Fruit fly (Drosophila melanogaster) whole organism, prepupa: Measurements from ENCODE around the gene CG43800.
A peak's percentile ranks its signal among the peaks of the same experiment; 100 is the strongest.

Source experiments
- Blimp-1 ChIP-seq: fragments of 200-800 bp; sonication (Bioruptor generic); optimal IDR thresholded peaks from 3 replicates; lab custom pipeline; 2017; ENCODE audit warnings: missing biosample characterization, missing genetic modification characterization, mild to moderate bottlenecking, moderate library complexity, missing genetic modification reagents
- CG10631 ChIP-seq: fragments of 200-800 bp; sonication (Bioruptor generic); optimal IDR thresholded peaks from 2 replicates; lab custom pipeline; 2016; ENCODE audit warnings: missing biosample characterization, missing genetic modification characterization
- CG10669 ChIP-seq: fragments of 200-800 bp; sonication (Bioruptor generic); optimal IDR thresholded peaks from 3 replicates; lab custom pipeline; 2018; ENCODE audit warnings: missing biosample characterization, mild to moderate bottlenecking, missing genetic modification characterization, moderate library complexity
- CG11294 ChIP-seq: fragments of 200-800 bp; sonication (Bioruptor generic); IDR thresholded peaks from 2 replicates; pipeline ENCODE4 v1.3.6; 2022; ENCODE audit warnings: missing biosample characterization, missing genetic modification characterization
- CG11762 ChIP-seq: fragments of 200-800 bp; sonication (Bioruptor generic); optimal IDR thresholded peaks from 3 replicates; lab custom pipeline; 2016; ENCODE audit warnings: missing biosample characterization, missing genetic modification characterization; ENCODE audit not compliant: insufficient read depth
- CG32006 ChIP-seq: fragments of 200-800 bp; sonication (Bioruptor generic); optimal IDR thresholded peaks from 3 replicates; lab custom pipeline; 2017; ENCODE audit warnings: missing biosample characterization, mild to moderate bottlenecking, missing genetic modification characterization
- CG34406 ChIP-seq: fragments of 200-800 bp; sonication (Bioruptor generic); optimal IDR thresholded peaks from 3 replicates; lab custom pipeline; 2016; ENCODE audit warnings: missing biosample characterization, missing genetic modification characterization
- CG4318 ChIP-seq: fragments of 200-800 bp; sonication (Bioruptor generic); optimal IDR thresholded peaks from 3 replicates; lab custom pipeline; 2017; ENCODE audit warnings: missing biosample characterization, mild to moderate bottlenecking, missing genetic modification characterization
- CG6163 ChIP-seq: fragments of 200-800 bp; sonication (Bioruptor generic); IDR thresholded peaks from 3 replicates; pipeline ENCODE4 v1.3.6; 2022; ENCODE audit warnings: missing biosample characterization, missing genetic modification characterization
- CG6276 ChIP-seq: fragments of 200-800 bp; sonication (Bioruptor generic); optimal IDR thresholded peaks from 2 replicates; lab custom pipeline; 2017; ENCODE audit warnings: missing biosample characterization, mild to moderate bottlenecking, missing genetic modification characterization
- CG6792 ChIP-seq: fragments of 200-800 bp; sonication (Bioruptor generic); optimal IDR thresholded peaks from 3 replicates; lab custom pipeline; 2016; ENCODE audit warnings: missing biosample characterization, missing genetic modification characterization
- CG6808 ChIP-seq: fragments of 200-800 bp; sonication (Bioruptor generic); optimal IDR thresholded peaks from 3 replicates; lab custom pipeline; 2017; ENCODE audit warnings: missing biosample characterization, missing genetic modification characterization, mild to moderate bottlenecking, moderate library complexity, missing genetic modification reagents
- CG8119 ChIP-seq: fragments of 200-800 bp; sonication (Bioruptor generic); IDR thresholded peaks from 3 replicates; pipeline ENCODE4 v1.3.6; 2022; ENCODE audit warnings: missing biosample characterization, missing genetic modification characterization
- CG8632 ChIP-seq: fragments of 200-800 bp; sonication (Bioruptor generic); optimal IDR thresholded peaks from 3 replicates; lab custom pipeline; 2016; ENCODE audit warnings: missing biosample characterization, missing genetic modification characterization
- Eip75B ChIP-seq: fragments of 200-800 bp; sonication (Bioruptor generic); optimal IDR thresholded peaks from 3 replicates; lab custom pipeline; 2016; ENCODE audit warnings: missing biosample characterization, missing genetic modification characterization
- Eip78C ChIP-seq: fragments of 200-800 bp; sonication (Bioruptor generic); peaks from one replicate; lab custom pipeline; 2016; ENCODE audit warnings: missing biosample characterization, missing genetic modification characterization
- Eip93F ChIP-seq: fragments of 200-800 bp; sonication (Bioruptor generic); optimal IDR thresholded peaks from 2 replicates; lab custom pipeline; 2016; ENCODE audit warnings: missing biosample characterization, mild to moderate bottlenecking, missing genetic modification characterization
- Met ChIP-seq: fragments of 200-800 bp; sonication (Bioruptor generic); optimal IDR thresholded peaks from 3 replicates; lab custom pipeline; 2016; ENCODE audit warnings: missing biosample characterization, missing genetic modification characterization
- Sox102F ChIP-seq: fragments of 200-800 bp; sonication (Bioruptor generic); optimal IDR thresholded peaks from 2 replicates; lab custom pipeline; 2016; ENCODE audit warnings: missing biosample characterization, mild to moderate bottlenecking, missing genetic modification characterization
- Sox14 ChIP-seq: fragments of 200-800 bp; sonication (Bioruptor generic); optimal IDR thresholded peaks from 3 replicates; lab custom pipeline; 2016; ENCODE audit warnings: missing biosample characterization, missing genetic modification characterization
- Sox15 ChIP-seq: fragments of 200-800 bp; sonication (Bioruptor generic); optimal IDR thresholded peaks from 3 replicates; lab custom pipeline; 2016; ENCODE audit warnings: missing biosample characterization, missing genetic modification characterization
- acj6 ChIP-seq: fragments of 200-800 bp; sonication (Bioruptor generic); optimal IDR thresholded peaks from 3 replicates; lab custom pipeline; 2016; ENCODE audit warnings: missing biosample characterization, missing genetic modification characterization
- dsx ChIP-seq: fragments of 200-800 bp; optimal IDR thresholded peaks from 3 replicates; lab custom pipeline; 2019; ENCODE audit warnings: missing biosample characterization, mild to moderate bottlenecking, missing genetic modification characterization, moderate library complexity; ENCODE audit not compliant: poor library complexity, severe bottlenecking
- esn ChIP-seq: fragments of 200-800 bp; sonication (Bioruptor generic); optimal IDR thresholded peaks from 2 replicates; lab custom pipeline; 2016; ENCODE audit warnings: missing biosample characterization, mild to moderate bottlenecking, missing genetic modification characterization, moderate library complexity
- fd59A ChIP-seq: fragments of 200-800 bp; sonication (Bioruptor generic); optimal IDR thresholded peaks from 2 replicates; lab custom pipeline; 2017; ENCODE audit warnings: missing biosample characterization, mild to moderate bottlenecking, missing genetic modification characterization, missing genetic modification reagents
- fkh ChIP-seq: fragments of 200-800 bp; sonication (Bioruptor generic); optimal IDR thresholded peaks from 3 replicates; lab custom pipeline; 2017; ENCODE audit warnings: missing biosample characterization, mild to moderate bottlenecking, missing genetic modification characterization, moderate library complexity
- lz ChIP-seq: fragments of 200-800 bp; sonication (Bioruptor generic); optimal IDR thresholded peaks from 3 replicates; lab custom pipeline; 2016; ENCODE audit warnings: missing biosample characterization, missing genetic modification characterization
- salr ChIP-seq, 2 experiments: fragments of 200-800 bp; sonication (Bioruptor generic); optimal IDR thresholded peaks; 3 replicates each; lab custom pipeline; 2016 to 2018; ENCODE audit warnings: missing biosample characterization in 2 of 2, missing genetic modification characterization in 2 of 2, mild to moderate bottlenecking in 1 of 2
- ss ChIP-seq, 2 experiments: fragments of 200-800 bp; sonication (Bioruptor generic); optimal IDR thresholded peaks; 2 replicates in 1 of 2; 3 replicates in 1 of 2; lab custom pipeline; 2017 to 2018; ENCODE audit warnings: mild to moderate bottlenecking in 2 of 2, missing biosample characterization in 2 of 2, missing genetic modification characterization in 2 of 2, moderate library complexity in 1 of 2
- svp ChIP-seq: fragments of 200-800 bp; sonication (Bioruptor generic); peaks from one replicate; lab custom pipeline; 2016; ENCODE audit warnings: missing biosample characterization, missing genetic modification characterization
- topi ChIP-seq: fragments of 200-800 bp; sonication (Bioruptor generic); optimal IDR thresholded peaks from 3 replicates; lab custom pipeline; 2016; ENCODE audit warnings: missing biosample characterization, missing genetic modification characterization
- vri ChIP-seq: fragments of 200-800 bp; sonication (Bioruptor generic); optimal IDR thresholded peaks from 3 replicates; lab custom pipeline; 2016; ENCODE audit warnings: missing biosample characterization, mild to moderate bottlenecking, missing genetic modification characterization

The CG43800 gene

DNA sequence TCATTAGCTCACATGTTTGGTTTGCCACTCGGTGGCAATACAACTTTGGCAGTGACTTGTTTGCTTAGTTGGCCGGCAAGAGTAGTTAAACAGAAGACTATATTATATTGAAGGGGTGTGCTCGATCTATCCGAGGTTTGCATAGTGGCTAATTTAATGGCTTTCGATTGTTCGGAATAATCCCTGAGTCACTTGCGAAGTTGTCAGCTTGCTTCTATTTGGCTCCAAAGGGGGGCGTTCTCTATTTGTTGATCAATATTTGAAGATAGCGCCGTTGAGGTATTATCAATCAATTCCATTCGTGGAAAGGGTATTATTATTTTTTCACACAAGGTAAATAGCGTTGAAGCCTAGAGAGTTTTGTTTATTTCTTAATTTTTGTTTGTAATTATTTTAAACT is 15.5 kb upstream of the CG43800 start:
- TF ChIP-seq salr (GFP tag; optimal IDR thresholded peaks at IDR 0.05; lab: Kevin White, UChicago) = no peak
- TF ChIP-seq CG8632 (GFP tag; lab: Kevin White, UChicago) = no peak
- TF ChIP-seq Eip93F (GFP tag; lab: Kevin White, UChicago) = no peak
- no peak for TF ChIP-seq Met (GFP tag; lab: Kevin White, UChicago)
- TF ChIP-seq topi (GFP tag; lab: Kevin White, UChicago) = no peak
- no peak for TF ChIP-seq Sox102F (GFP tag; lab: Kevin White, UChicago)
- TF ChIP-seq dsx (GFP tag; lab: Kevin White, UChicago) = no peak
- TF ChIP-seq fkh (GFP tag; lab: Kevin White, UChicago) = peak; percentile 80

dm6 chr2L:7242240-7242793 is 9.7 kb upstream of the CG43800 start:
- no peak for TF ChIP-seq CG34406 (GFP tag; lab: Kevin White, UChicago)
- TF ChIP-seq Eip75B (GFP tag; lab: Kevin White, UChicago) = no peak
- TF ChIP-seq vri (GFP tag; lab: Kevin White, UChicago) = peak; percentile 68
- TF ChIP-seq dsx (GFP tag; lab: Kevin White, UChicago) = no peak

DNA sequence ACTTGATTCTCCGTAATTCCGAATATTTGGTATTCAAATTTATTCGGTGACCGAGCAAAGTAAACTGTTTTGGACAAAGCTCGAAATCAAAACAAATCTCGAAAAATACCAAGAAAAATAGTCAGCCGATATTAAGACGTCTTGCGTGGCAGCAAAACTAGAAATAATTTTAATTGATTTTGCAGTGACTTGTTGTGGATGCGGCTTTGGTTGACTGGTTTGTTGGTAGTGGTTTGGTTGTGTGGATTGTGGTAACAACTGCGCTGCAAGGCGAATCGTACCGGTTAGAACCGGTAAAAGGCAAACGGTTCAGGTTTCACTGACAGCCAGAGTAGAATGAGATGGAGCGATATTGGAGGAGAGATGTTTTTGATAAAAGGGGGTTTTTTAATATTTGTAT is 8.9 kb upstream of the CG43800 start:
- TF ChIP-seq CG6163 (GFP tag; lab: Robert Waterston, UW) = no peak
- TF ChIP-seq Eip78C (GFP tag; lab: Kevin White, UChicago) = no peak
- no peak for TF ChIP-seq CG6808 (GFP tag; lab: Kevin White, UChicago)
- TF ChIP-seq CG4318 = no peak
- TF ChIP-seq lz (GFP tag; lab: Kevin White, UChicago) = no peak
- TF ChIP-seq Sox15 (GFP tag; lab: Kevin White, UChicago) = no peak
- no peak for TF ChIP-seq CG10669
- no peak for TF ChIP-seq fd59A (GFP tag; lab: Kevin White, UChicago)
- no peak for TF ChIP-seq CG6276 (GFP tag; lab: Kevin White, UChicago)
- no peak for TF ChIP-seq CG6792

dm6 chr2L:7240964-7241363 is 8.4 kb upstream of the CG43800 start:
- TF ChIP-seq CG4318 = no peak
- peak; percentile 42 for TF ChIP-seq Eip78C (GFP tag; lab: Kevin White, UChicago)
- TF ChIP-seq CG32006 (GFP tag; lab: Kevin White, UChicago) = no peak
- no peak for TF ChIP-seq Eip75B (GFP tag; lab: Kevin White, UChicago)
- peak; percentile 33 for TF ChIP-seq fkh (GFP tag; lab: Kevin White, UChicago)
- TF ChIP-seq, all 60 proteins: peak for 2

dm6 chr2L:7240311-7240710 is 7.7 kb upstream of the CG43800 start:
- TF ChIP-seq ss (GFP tag; optimal IDR thresholded peaks at IDR 0.05; lab: Kevin White, UChicago) (peak in 1 of 2 experiments; percentile 11), acj6 (GFP tag; lab: Kevin White, UChicago) (no peak), CG11294 (GFP tag; lab: Robert Waterston, UW) (no peak), vri (GFP tag; lab: Kevin White, UChicago) (peak; percentile 2), CG32006 (GFP tag; lab: Kevin White, UChicago) (no peak), CG11762 (no peak)

DNA sequence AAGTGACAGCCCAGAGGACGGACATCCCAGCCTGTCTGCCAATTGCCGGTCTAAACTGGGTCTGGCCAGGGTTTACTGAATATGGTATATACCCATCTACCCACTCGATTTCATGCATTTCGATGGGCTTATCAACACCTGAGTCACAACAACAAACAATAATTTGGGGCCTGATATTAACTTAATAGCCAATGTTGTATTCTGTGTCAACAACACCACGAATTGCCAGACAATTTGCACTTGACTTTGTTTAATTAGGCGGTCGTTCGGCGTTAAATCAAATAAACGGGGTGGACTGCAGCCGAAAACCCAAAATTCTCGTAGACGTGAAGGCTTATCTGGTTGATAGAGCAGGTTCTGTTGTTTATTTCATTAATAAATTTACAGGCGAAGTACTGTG is 6.7 kb upstream of the CG43800 start:
- TF ChIP-seq CG6792 (no peak), lz (GFP tag; lab: Kevin White, UChicago) (no peak), svp (peak; percentile 55), fkh (GFP tag; lab: Kevin White, UChicago) (peak; percentile 95), Met (GFP tag; lab: Kevin White, UChicago) (peak; percentile 16), topi (GFP tag; lab: Kevin White, UChicago) (peak; percentile 17), CG6163 (GFP tag; lab: Robert Waterston, UW) (no peak), esn (GFP tag; lab: Kevin White, UChicago) (peak; percentile 9), Sox102F (GFP tag; lab: Kevin White, UChicago) (peak; percentile 30), Sox14 (GFP tag; lab: Kevin White, UChicago) (no peak), CG8119 (GFP tag; lab: Robert Waterston, UW) (no peak), CG10631 (GFP tag; lab: Kevin White, UChicago) (no peak), vri (GFP tag; lab: Kevin White, UChicago) (peak; percentile 87), Sox15 (GFP tag; lab: Kevin White, UChicago) (no peak), Blimp-1 (GFP tag; lab: Kevin White, UChicago) (no peak)
- TF ChIP-seq, all 60 proteins: peak for 7
